4 worm cellular contexts compared by ENCODE assay signal in genomic region chrX:8877162-8877561, ce11.
TF ChIP-seq lines count a peak whose summit lies in the region.

No protein-coding gene starts in this region.

TF ChIP-seq in whole organism, L1 larva, 84 proteins besides CTCF, POLR2A, EP300 and RAD21:
- TF ChIP-seq snu-23 (GFP tag; optimal IDR thresholded peaks at IDR 0.05; lab: Kevin White, UChicago) = peak; percentile 23
- TF ChIP-seq Y116A8C.19 (tag; optimal IDR thresholded peaks at IDR 0.05; lab: Kevin White, UChicago; ENCODE audit: borderline replicate concordance) = no peak
- no peak for TF ChIP-seq efl-1 (optimal IDR thresholded peaks at IDR 0.05; lab: Kevin White, UChicago)
- TF ChIP-seq efl-1 (GFP tag; optimal IDR thresholded peaks at IDR 0.05 in 1 of 2; lab: Kevin White, UChicago) = peak in 1 of 2 experiments; percentile 86
- TF ChIP-seq nhr-20 (tag; optimal IDR thresholded peaks at IDR 0.05; lab: Kevin White, UChicago) = peak; percentile 26
- no peak for TF ChIP-seq fkh-8 (tag; optimal IDR thresholded peaks at IDR 0.05; lab: Kevin White, UChicago)
- no peak for TF ChIP-seq nhr-19 (GFP tag; conservative IDR thresholded peaks at IDR 0.05; lab: Robert Waterston, UW)
- no peak for TF ChIP-seq hlh-17 (GFP tag; optimal IDR thresholded peaks at IDR 0.05; lab: Kevin White, UChicago; ENCODE audit: borderline replicate concordance)
- TF ChIP-seq nhr-77 (tag; optimal IDR thresholded peaks at IDR 0.05; lab: Kevin White, UChicago) = no peak
- no peak for TF ChIP-seq nhr-76 (tag; optimal IDR thresholded peaks at IDR 0.05; lab: Kevin White, UChicago)
- peak in 1 of 2 experiments; percentile 17 for TF ChIP-seq lin-35 (GFP tag; optimal IDR thresholded peaks at IDR 0.05; lab: Kevin White, UChicago)

TF ChIP-seq in whole organism, L2 larva, 48 proteins besides CTCF, POLR2A, EP300 and RAD21:
- peak; percentile 2 for TF ChIP-seq sma-9 (GFP tag; optimal IDR thresholded peaks at IDR 0.05; lab: Kevin White, UChicago)
- no peak for TF ChIP-seq sma-9 (tag; optimal IDR thresholded peaks at IDR 0.05; lab: Kevin White, UChicago)
- peak; percentile 3 for TF ChIP-seq ceh-16 (tag; optimal IDR thresholded peaks at IDR 0.05; lab: Kevin White, UChicago)
- peak; percentile 13 for TF ChIP-seq crh-2 (tag; optimal IDR thresholded peaks at IDR 0.05; lab: Kevin White, UChicago)
- no peak for TF ChIP-seq gmeb-1 (tag; optimal IDR thresholded peaks at IDR 0.05; lab: Kevin White, UChicago)
- TF ChIP-seq sma-3 (GFP tag; optimal IDR thresholded peaks at IDR 0.05; lab: Kevin White, UChicago) = peak; percentile 16
- TF ChIP-seq nhr-237 (tag; optimal IDR thresholded peaks at IDR 0.05; lab: Kevin White, UChicago) = no peak
TF ChIP-seq in whole organism, L2 larva: peak in this region for 4.

TF ChIP-seq in whole organism, L4 larva, 104 proteins besides CTCF, POLR2A, EP300 and RAD21:
- no peak for TF ChIP-seq nhr-102 (tag; optimal IDR thresholded peaks at IDR 0.05; lab: Kevin White, UChicago)
- TF ChIP-seq nhr-10 (tag; optimal IDR thresholded peaks at IDR 0.05; lab: Kevin White, UChicago) = no peak
- TF ChIP-seq ctbp-1 (GFP tag; IDR thresholded peaks at IDR 0.05; lab: Robert Waterston, UW) = no peak
- no peak for TF ChIP-seq pqm-1 (tag; optimal IDR thresholded peaks at IDR 0.05; lab: Kevin White, UChicago)
- no peak for TF ChIP-seq duxl-1 (tag; optimal IDR thresholded peaks at IDR 0.05; lab: Kevin White, UChicago; ENCODE audit: poor library complexity)
- no peak; the same call in 1 of the 2 replicates for TF ChIP-seq vab-7 (GFP tag; IDR thresholded peaks at IDR 0.05; lab: Robert Waterston, UW)
- peak; percentile 37; the same call in 1 of the 2 replicates for TF ChIP-seq pha-4 (GFP tag; IDR thresholded peaks at IDR 0.05; lab: Robert Waterston, UW)
- TF ChIP-seq pha-4 (tag; optimal IDR thresholded peaks at IDR 0.05; lab: Kevin White, UChicago) = no peak
- no peak for TF ChIP-seq Y5F2A.4 (GFP tag; optimal IDR thresholded peaks at IDR 0.05; lab: Kevin White, UChicago)
- peak; percentile 3 for TF ChIP-seq mep-1 (tag; optimal IDR thresholded peaks at IDR 0.05; lab: Kevin White, UChicago)
- no peak for TF ChIP-seq lim-7 (GFP tag; IDR thresholded peaks at IDR 0.05; lab: Robert Waterston, UW)
- TF ChIP-seq ztf-7 (tag; optimal IDR thresholded peaks at IDR 0.05; lab: Kevin White, UChicago) = no peak
- TF ChIP-seq hlh-30 (tag; optimal IDR thresholded peaks at IDR 0.05; lab: Kevin White, UChicago; ENCODE audit: insufficient read depth) = peak; percentile 45
- no peak for TF ChIP-seq nhr-111 (GFP tag; optimal IDR thresholded peaks at IDR 0.05; lab: Kevin White, UChicago)
- TF ChIP-seq dmd-6 (GFP tag; IDR thresholded peaks at IDR 0.05; lab: Robert Waterston, UW) = no peak
- TF ChIP-seq lin-38 (GFP tag; IDR thresholded peaks at IDR 0.05; lab: Robert Waterston, UW) = no peak
- TF ChIP-seq nhr-6 (tag; optimal IDR thresholded peaks at IDR 0.05; lab: Kevin White, UChicago) = peak; percentile 19
- no peak for TF ChIP-seq set-16 (GFP tag; IDR thresholded peaks at IDR 0.05; lab: Robert Waterston, UW)
- TF ChIP-seq ZK546.5 (tag; optimal IDR thresholded peaks at IDR 0.05; lab: Kevin White, UChicago) = no peak
- no peak for TF ChIP-seq D1046.2 (GFP tag; IDR thresholded peaks at IDR 0.05; lab: Robert Waterston, UW)
- peak; percentile 60; the same call in 1 of the 2 replicates for TF ChIP-seq F26F4.8 (GFP tag; conservative IDR thresholded peaks at IDR 0.05; lab: Robert Waterston, UW)
- peak; percentile 40 for TF ChIP-seq aha-1 (tag; lab: Kevin White, UChicago)
- 0 out of 2 replicates have a peak, but pooled peaks have one; percentile 39 for TF ChIP-seq hmg-1.1 (GFP tag; IDR thresholded peaks at IDR 0.05; lab: Robert Waterston, UW)
- no peak for TF ChIP-seq F44E2.7 (GFP tag; IDR thresholded peaks at IDR 0.05; lab: Robert Waterston, UW)
- TF ChIP-seq mdt-29 (GFP tag; IDR thresholded peaks at IDR 0.05; lab: Robert Waterston, UW) = no peak
- TF ChIP-seq fkh-10 (GFP tag; optimal IDR thresholded peaks at IDR 0.05; lab: Kevin White, UChicago) = no peak
- TF ChIP-seq egl-43 (GFP tag; IDR thresholded peaks at IDR 0.05; lab: Robert Waterston, UW) = no peak
- TF ChIP-seq daf-16 (GFP tag; optimal IDR thresholded peaks at IDR 0.05; lab: Kevin White, UChicago) = peak in 1 of 2 experiments; percentile 26
- TF ChIP-seq daf-16 (tag; optimal IDR thresholded peaks at IDR 0.05; lab: Kevin White, UChicago) = no peak
- TF ChIP-seq lir-3 (tag; optimal IDR thresholded peaks at IDR 0.05; lab: Kevin White, UChicago) = no peak
- TF ChIP-seq ceh-20 (GFP tag; IDR thresholded peaks at IDR 0.05; lab: Robert Waterston, UW) = no peak
- TF ChIP-seq nhr-48 (tag; optimal IDR thresholded peaks at IDR 0.05; lab: Kevin White, UChicago) = no peak
- TF ChIP-seq lin-29 (GFP tag; IDR thresholded peaks at IDR 0.05; lab: Robert Waterston, UW) = no peak
- TF ChIP-seq snpc-1.2 (GFP tag; IDR thresholded peaks at IDR 0.05; lab: Robert Waterston, UW) = peak; percentile 67; the same call in 1 of the 2 replicates
- peak in 1 of 2 experiments; percentile 51; a peak in 1 of 4 replicates for TF ChIP-seq madf-5 (GFP tag; IDR thresholded peaks at IDR 0.05; lab: Robert Waterston, UW)

TF ChIP-seq in whole organism, young adult, 124 proteins besides CTCF, POLR2A, EP300 and RAD21:
- TF ChIP-seq him-1 (tag; optimal IDR thresholded peaks at IDR 0.05; lab: Kevin White, UChicago) (peak; percentile 82), snpc-3.4 (tag; optimal IDR thresholded peaks at IDR 0.05; lab: Kevin White, UChicago) (peak; percentile 49), hmg-1.2 (GFP tag; IDR thresholded peaks at IDR 0.05; lab: Robert Waterston, UW) (0 out of 2 replicates have a peak, but pooled peaks have one; percentile 37), efl-1 (GFP tag; optimal IDR thresholded peaks at IDR 0.05; lab: Kevin White, UChicago) (no peak), let-526 (GFP tag; IDR thresholded peaks at IDR 0.05; lab: Robert Waterston, UW) (0 out of 2 replicates have a peak, but pooled peaks have one; percentile 29), madf-3 (GFP tag; IDR thresholded peaks at IDR 0.05; lab: Robert Waterston, UW) (no peak), rec-8 (tag; optimal IDR thresholded peaks at IDR 0.05; lab: Kevin White, UChicago) (peak; percentile 14 to 20), snpc-1.3 (tag; optimal IDR thresholded peaks at IDR 0.05; lab: Kevin White, UChicago; ENCODE audit: insufficient read depth) (peak; percentile 44), ceh-91 (GFP tag; IDR thresholded peaks at IDR 0.05; lab: Robert Waterston, UW) (no peak), B0261.1 (tag; optimal IDR thresholded peaks at IDR 0.05; lab: Kevin White, UChicago) (peak; percentile 74), lsl-1 (GFP tag; optimal IDR thresholded peaks at IDR 0.05; lab: Kevin White, UChicago) (no peak), rpc-1 (optimal IDR thresholded peaks at IDR 0.05; lab: Kevin White, UChicago) (peak; percentile 75), rpc-1 (tag; optimal IDR thresholded peaks at IDR 0.05; lab: Kevin White, UChicago) (peak; percentile 89), die-1 (tag; optimal IDR thresholded peaks at IDR 0.05; lab: Kevin White, UChicago) (peak; percentile 56), Y56A3A.18 (GFP tag; IDR thresholded peaks at IDR 0.05; lab: Robert Waterston, UW) (0 out of 2 replicates have a peak, but pooled peaks have one; percentile 25), ztf-22 (GFP tag; optimal IDR thresholded peaks at IDR 0.05; lab: Kevin White, UChicago) (no peak), tbp1 (GFP tag; optimal IDR thresholded peaks at IDR 0.05; lab: Kevin White, UChicago) (peak; percentile 89), snpc-4 (GFP tag; optimal IDR thresholded peaks at IDR 0.05; lab: Kevin White, UChicago) (peak; percentile 61), snpc-4 (tag; optimal IDR thresholded peaks at IDR 0.05; lab: Kevin White, UChicago) (no peak), ama-1 (optimal IDR thresholded peaks at IDR 0.05; lab: Kevin White, UChicago) (no peak), ama-1 (GFP tag; optimal IDR thresholded peaks at IDR 0.05; lab: Kevin White, UChicago) (peak in 1 of 2 experiments; percentile 20)
